Fruit fly (Drosophila melanogaster): ENCODE measurements around the gene RpL7-like.
A peak's percentile ranks its signal among the peaks of the same experiment; 100 is the strongest.

RpL7-like gene

dm6 chr2L:12026458-12027431 is 29.4 kb upstream of the RpL7-like start (continued):
- TF ChIP-seq sob (GFP tag; IDR thresholded peaks at IDR 0.05) (peak; percentile 45), Hr3 (GFP tag; optimal IDR thresholded peaks at IDR 0.05) (peak; percentile 56), CHES-1-like (GFP tag; optimal IDR thresholded peaks at IDR 0.05) (peak; percentile 31), gfzf (GFP tag; optimal IDR thresholded peaks at IDR 0.05) (no peak), YL-1 (GFP tag; optimal IDR thresholded peaks at IDR 0.05) (no peak), exex (tag; optimal IDR thresholded peaks at IDR 0.05) (peak; percentile 52), CoRest (tag; optimal IDR thresholded peaks at IDR 0.05) (peak; percentile 81), CG12299 (tag; optimal IDR thresholded peaks at IDR 0.05) (no peak), Mes4 (GFP tag; optimal IDR thresholded peaks at IDR 0.05) (peak; percentile 29), CG1602 (GFP tag; optimal IDR thresholded peaks at IDR 0.05) (peak; percentile 68), CG10267 (tag; optimal IDR thresholded peaks at IDR 0.05) (peak; percentile 27), Usf (GFP tag; optimal IDR thresholded peaks at IDR 0.05) (peak; percentile 30), Dll (GFP tag; IDR thresholded peaks at IDR 0.05; ENCODE audit: partially characterized antibody) (no peak), Dad (GFP tag; optimal IDR thresholded peaks at IDR 0.05) (no peak), Meics (GFP tag; optimal IDR thresholded peaks at IDR 0.05) (peak; percentile 68), Deaf1 (tag; optimal IDR thresholded peaks at IDR 0.05) (peak; percentile 8), tgo (GFP tag; IDR thresholded peaks at IDR 0.05) (peak; percentile 55), Poxn (GFP tag; IDR thresholded peaks at IDR 0.05) (no peak), bigmax (GFP tag; optimal IDR thresholded peaks at IDR 0.05) (no peak), crp (GFP tag; optimal IDR thresholded peaks at IDR 0.05) (no peak), Awh (GFP tag; IDR thresholded peaks at IDR 0.05) (peak; percentile 52), chinmo (GFP tag; IDR thresholded peaks at IDR 0.05; ENCODE audit: partially characterized antibody) (0 out of 4 replicates have a peak, but pooled peaks have one; percentile 64), CG31388 (GFP tag; optimal IDR thresholded peaks at IDR 0.05) (no peak), Ets65A (GFP tag) (peak; percentile 95), CG10565 (GFP tag; optimal IDR thresholded peaks at IDR 0.05) (no peak), maf-S (GFP tag; optimal IDR thresholded peaks at IDR 0.05) (no peak), lilli (GFP tag; optimal IDR thresholded peaks at IDR 0.05) (peak; percentile 50), ATbp (GFP tag; optimal IDR thresholded peaks at IDR 0.05) (peak; percentile 41), CG2889 (GFP tag; IDR thresholded peaks at IDR 0.05) (0 out of 3 replicates have a peak, but pooled peaks have one; percentile 31), CG18599 (GFP tag; optimal IDR thresholded peaks at IDR 0.05) (peak; percentile 56), CG15514 (GFP tag; optimal IDR thresholded peaks at IDR 0.05) (peak; percentile 95), Dfd (GFP tag; optimal IDR thresholded peaks at IDR 0.05) (no peak), gsb (GFP tag; IDR thresholded peaks at IDR 0.05) (no peak), hb (GFP tag; IDR thresholded peaks at IDR 0.05; ENCODE audit: partially characterized antibody) (no peak), CG3281 (GFP tag; optimal IDR thresholded peaks at IDR 0.05) (peak; percentile 66), PHDP (tag; optimal IDR thresholded peaks at IDR 0.05) (peak; percentile 52), CG31441 (GFP tag; IDR thresholded peaks at IDR 0.05) (peak; percentile 67), kay (GFP tag; optimal IDR thresholded peaks at IDR 0.05) (no peak), Drgx (GFP tag; IDR thresholded peaks at IDR 0.05) (peak; percentile 75), CG2120 (GFP tag; optimal IDR thresholded peaks at IDR 0.05) (peak; percentile 33), lmd (GFP tag; IDR thresholded peaks at IDR 0.05) (peak; percentile 62), CG43689 (GFP tag; IDR thresholded peaks at IDR 0.05) (0 out of 2 replicates have a peak, but pooled peaks have one; percentile 25), hth (optimal IDR thresholded peaks at IDR 0.05) (no peak), CG17912 (GFP tag; optimal IDR thresholded peaks at IDR 0.05) (no peak), CG17802 (tag; optimal IDR thresholded peaks at IDR 0.05) (peak; percentile 0), sr (GFP tag; IDR thresholded peaks at IDR 0.05) (no peak), pum (GFP tag; optimal IDR thresholded peaks at IDR 0.05) (no peak), Hey (tag; optimal IDR thresholded peaks at IDR 0.05) (no peak)

Data from whole organism, embryonic.